Worm (Caenorhabditis elegans) whole organism, L1 larva: ENCODE data around the gene B0546.3.

Experiments
- alr-1 ChIP-seq: fragments of 200-800 bp; sonication (Bioruptor generic); optimal IDR thresholded peaks from 2 replicates; lab custom pipeline; 2018; ENCODE audit warnings: borderline replicate concordance, mild to moderate bottlenecking, missing genetic modification characterization, missing compliant biosample characterization
- blmp-1 ChIP-seq: fragments of 150-350 bp; optimal IDR thresholded peaks from 2 replicates; lab custom pipeline; 2014; ENCODE audit warnings: missing biosample characterization, missing genetic modification characterization
- dpl-1 ChIP-seq, 3 experiments: fragments of 150-350 bp in 2 of 3; sonication (generic microtip) in 1 of 3; optimal IDR thresholded peaks; 2 replicates each; lab custom pipeline; 2014 to 2017; ENCODE audit warnings: missing biosample characterization in 3 of 3, missing genetic modification characterization in 3 of 3, missing genetic modification reagents in 3 of 3
- egl-27 ChIP-seq, 2 experiments: fragments of 150-350 bp in 1 of 2; sonication (generic microtip); optimal IDR thresholded peaks; 3 replicates each; lab custom pipeline; 2017 to 2018; ENCODE audit warnings: missing biosample characterization in 2 of 2, missing genetic modification characterization in 2 of 2, missing genetic modification reagents in 2 of 2
- hlh-4 ChIP-seq: sonication (generic microtip); optimal IDR thresholded peaks from 2 replicates; lab custom pipeline; 2016; ENCODE audit warnings: mild to moderate bottlenecking, missing genetic modification characterization, missing compliant biosample characterization
- lin-13 ChIP-seq: fragments of 150-350 bp; optimal IDR thresholded peaks from 2 replicates; lab custom pipeline; 2014; ENCODE audit warnings: missing biosample characterization, missing genetic modification reagents, missing genetic modification characterization
- mef-2 ChIP-seq: fragments of 150-350 bp; optimal IDR thresholded peaks from 2 replicates; lab custom pipeline; 2014; ENCODE audit warnings: missing biosample characterization, missing genetic modification characterization
- rnt-1 ChIP-seq: sonication (generic microtip); optimal IDR thresholded peaks from 2 replicates; lab custom pipeline; 2016; ENCODE audit warnings: mild to moderate bottlenecking, missing genetic modification characterization, moderate library complexity, missing compliant biosample characterization
- snu-23 ChIP-seq: sonication (generic microtip); optimal IDR thresholded peaks from 2 replicates; lab custom pipeline; 2016; ENCODE audit warnings: missing genetic modification characterization, missing compliant biosample characterization
- unc-62 ChIP-seq: fragments of 150-350 bp; optimal IDR thresholded peaks from 2 replicates; lab custom pipeline; 2014; ENCODE audit warnings: missing biosample characterization, missing genetic modification reagents, missing genetic modification characterization
- xbp-1 ChIP-seq: sonication (generic microtip); optimal IDR thresholded peaks from 2 replicates; lab custom pipeline; 2016; ENCODE audit warnings: missing genetic modification characterization, missing compliant biosample characterization
- ztf-11 ChIP-seq, 2 experiments: sonication (generic microtip); optimal IDR thresholded peaks; 2 replicates each; lab custom pipeline; 2016 to 2017; ENCODE audit warnings: missing genetic modification characterization in 2 of 2, missing biosample characterization in 1 of 2, missing compliant biosample characterization in 1 of 2
- ztf-4 ChIP-seq: fragments of 150-350 bp; optimal IDR thresholded peaks from 2 replicates; lab custom pipeline; 2014; ENCODE audit warnings: missing biosample characterization, missing genetic modification characterization

- TF ChIP-seq dpl-1 (GFP tag; optimal IDR thresholded peaks at IDR 0.05; lab: Kevin White, UChicago) (no peak), ztf-4 (tag; lab: Kevin White, UChicago) (no peak), alr-1 (tag; lab: Kevin White, UChicago) (no peak), egl-27 (tag; optimal IDR thresholded peaks at IDR 0.05; lab: Kevin White, UChicago) (no peak), snu-23 (GFP tag; lab: Kevin White, UChicago) (no peak), hlh-4 (tag; lab: Kevin White, UChicago) (no peak), rnt-1 (tag; lab: Kevin White, UChicago) (no peak), unc-62 (no peak), mef-2 (tag; lab: Kevin White, UChicago) (no peak), ztf-11 (tag; optimal IDR thresholded peaks at IDR 0.05; lab: Kevin White, UChicago) (no peak), lin-13 (no peak), xbp-1 (tag; lab: Kevin White, UChicago) (no peak), blmp-1 (peak; percentile 7)
Measured at ce11 chrIV:3349977-3350580, 32.6 kb downstream of the B0546.3 start, which contains the start of gene elks-1.
